Worm (Caenorhabditis elegans) whole organism, L3 larva: ENCODE data around the gene C28H8.3.
A peak's percentile ranks its signal among the peaks of the same experiment; 100 is the strongest.

ENCODE experiments used
- R02D3.7 ChIP-seq: fragments of 150-350 bp; optimal IDR thresholded peaks from 2 replicates; lab custom pipeline; 2014; ENCODE audit warnings: missing biosample characterization, missing genetic modification characterization
- aly-2 ChIP-seq: fragments of 150-350 bp; optimal IDR thresholded peaks from 2 replicates; lab custom pipeline; 2014; ENCODE audit warnings: missing biosample characterization, missing genetic modification characterization
- ama-1 ChIP-seq: fragments of 150-350 bp; optimal IDR thresholded peaks from 2 replicates; lab custom pipeline; 2018
- ceh-28 ChIP-seq: fragments of 150-350 bp; optimal IDR thresholded peaks from 2 replicates; lab custom pipeline; 2014; ENCODE audit warnings: missing biosample characterization, missing genetic modification reagents, missing genetic modification characterization
- ceh-9 ChIP-seq: sonication (generic microtip); optimal IDR thresholded peaks from 2 replicates; lab custom pipeline; 2018; ENCODE audit warnings: missing biosample characterization, missing genetic modification characterization
- egl-27 ChIP-seq: sonication (generic microtip); optimal IDR thresholded peaks from 4 replicates; lab custom pipeline; 2017; ENCODE audit warnings: missing biosample characterization, missing genetic modification reagents, missing genetic modification characterization
- egl-5 ChIP-seq: fragments of 150-350 bp; optimal IDR thresholded peaks from 2 replicates; lab custom pipeline; 2017; ENCODE audit warnings: missing biosample characterization, missing genetic modification reagents, missing genetic modification characterization, inconsistent platforms
- elt-1 ChIP-seq: fragments of 150-350 bp; optimal IDR thresholded peaks from 2 replicates; lab custom pipeline; 2014; ENCODE audit warnings: missing biosample characterization, missing genetic modification characterization
- elt-2 ChIP-seq: sonication (generic microtip); optimal IDR thresholded peaks from 2 replicates; lab custom pipeline; 2016; ENCODE audit warnings: missing genetic modification reagents, mild to moderate bottlenecking, missing genetic modification characterization, missing compliant biosample characterization
- elt-3 ChIP-seq, 3 experiments: fragments of 150-350 bp in 1 of 3; sonication (generic microtip) in 2 of 3; optimal IDR thresholded peaks; 2 replicates in 2 of 3; 4 replicates in 1 of 3; lab custom pipeline; 2014 to 2017; ENCODE audit warnings: missing biosample characterization in 3 of 3, missing genetic modification characterization in 3 of 3
- eor-1 ChIP-seq, 2 experiments: fragments of 150-350 bp; optimal IDR thresholded peaks; 2 replicates each; lab custom pipeline; 2014 to 2018; ENCODE audit warnings: missing biosample characterization in 2 of 2, missing genetic modification characterization in 2 of 2
- fkh-10 ChIP-seq: sonication (generic microtip); optimal IDR thresholded peaks from 2 replicates; lab custom pipeline; 2017; ENCODE audit warnings: missing biosample characterization, missing genetic modification reagents, missing genetic modification characterization
- fkh-2 ChIP-seq: fragments of 150-350 bp; optimal IDR thresholded peaks from 2 replicates; lab custom pipeline; 2014; ENCODE audit warnings: missing biosample characterization, missing genetic modification reagents, missing genetic modification characterization
- fos-1 ChIP-seq: fragments of 150-350 bp; optimal IDR thresholded peaks from 2 replicates; lab custom pipeline; 2014; ENCODE audit warnings: missing biosample characterization, missing genetic modification characterization
- hmg-11 ChIP-seq: sonication (generic microtip); optimal IDR thresholded peaks from 2 replicates; lab custom pipeline; 2016; ENCODE audit warnings: missing genetic modification characterization, missing compliant biosample characterization
- jun-1 ChIP-seq: fragments of 150-350 bp; optimal IDR thresholded peaks from 2 replicates; lab custom pipeline; 2014; ENCODE audit warnings: missing biosample characterization, missing genetic modification reagents, missing genetic modification characterization
- lsy-12 ChIP-seq: sonication (generic microtip); optimal IDR thresholded peaks from 2 replicates; lab custom pipeline; 2016; ENCODE audit warnings: mild to moderate bottlenecking, missing genetic modification characterization, missing compliant biosample characterization
- mml-1 ChIP-seq: fragments of 150-350 bp; sonication (generic microtip); optimal IDR thresholded peaks from 3 replicates; lab custom pipeline; 2014; ENCODE audit warnings: missing biosample characterization, missing genetic modification characterization
- nfya-1 ChIP-seq: sonication (generic microtip); optimal IDR thresholded peaks from 2 replicates; lab custom pipeline; 2017; ENCODE audit warnings: missing genetic modification characterization, mild to moderate bottlenecking, missing compliant biosample characterization, antibody characterized with exemption, moderate library complexity; ENCODE audit not compliant: insufficient read depth
- nhr-11 ChIP-seq: fragments of 150-350 bp; optimal IDR thresholded peaks from 2 replicates; lab custom pipeline; 2014; ENCODE audit warnings: missing biosample characterization, missing genetic modification characterization
- nhr-23 ChIP-seq: fragments of 150-350 bp; optimal IDR thresholded peaks from 2 replicates; lab custom pipeline; 2014; ENCODE audit warnings: missing biosample characterization, missing genetic modification reagents, missing genetic modification characterization
- nhr-237 ChIP-seq: fragments of 150-350 bp; optimal IDR thresholded peaks from 2 replicates; lab custom pipeline; 2014; ENCODE audit warnings: missing biosample characterization, missing genetic modification characterization
- nhr-25 ChIP-seq: sonication (generic microtip); optimal IDR thresholded peaks from 2 replicates; lab custom pipeline; 2017; ENCODE audit warnings: missing biosample characterization, missing genetic modification characterization
- nhr-28 ChIP-seq: fragments of 150-350 bp; optimal IDR thresholded peaks from 2 replicates; lab custom pipeline; 2014; ENCODE audit warnings: missing biosample characterization, missing genetic modification characterization
- nhr-43 ChIP-seq: sonication (generic microtip); optimal IDR thresholded peaks from 2 replicates; lab custom pipeline; 2016; ENCODE audit warnings: mild to moderate bottlenecking, missing genetic modification characterization, missing compliant biosample characterization; ENCODE audit not compliant: poor library complexity, severe bottlenecking
- nhr-67 ChIP-seq: fragments of 150-350 bp; optimal IDR thresholded peaks from 2 replicates; lab custom pipeline; 2014; ENCODE audit warnings: missing biosample characterization, missing genetic modification characterization
- nhr-76 ChIP-seq: fragments of 150-350 bp; sonication (generic microtip); optimal IDR thresholded peaks from 5 replicates; lab custom pipeline; 2014; ENCODE audit warnings: missing biosample characterization, missing genetic modification characterization
- nhr-77 ChIP-seq: fragments of 150-350 bp; optimal IDR thresholded peaks from 2 replicates; lab custom pipeline; 2014; ENCODE audit warnings: missing biosample characterization, missing genetic modification characterization
- pqm-1 ChIP-seq: fragments of 150-350 bp; optimal IDR thresholded peaks from 2 replicates; lab custom pipeline; 2017; ENCODE audit warnings: missing biosample characterization, missing genetic modification characterization, inconsistent platforms
- skn-1 ChIP-seq: fragments of 150-350 bp; optimal IDR thresholded peaks from 2 replicates; lab custom pipeline; 2014; ENCODE audit warnings: missing biosample characterization, missing genetic modification characterization
- tbx-2 ChIP-seq: sonication (generic microtip); optimal IDR thresholded peaks from 2 replicates; lab custom pipeline; 2016; ENCODE audit warnings: mild to moderate bottlenecking, missing genetic modification characterization, missing compliant biosample characterization
- unc-39 ChIP-seq: sonication (generic microtip); optimal IDR thresholded peaks from 4 replicates; lab custom pipeline; 2017; ENCODE audit warnings: missing biosample characterization, missing genetic modification characterization
- unc-62 ChIP-seq: fragments of 150-350 bp; sonication (generic microtip); optimal IDR thresholded peaks from 4 replicates; lab custom pipeline; 2014; ENCODE audit warnings: missing biosample characterization, missing genetic modification reagents, missing genetic modification characterization
- ztf-11 ChIP-seq: fragments of 150-350 bp; optimal IDR thresholded peaks from 2 replicates; lab custom pipeline; 2014; ENCODE audit warnings: missing biosample characterization, missing genetic modification characterization
- ztf-4 ChIP-seq: fragments of 150-350 bp; optimal IDR thresholded peaks from 2 replicates; lab custom pipeline; 2014; ENCODE audit warnings: missing biosample characterization, missing genetic modification characterization

Gene C28H8.3

DNA sequence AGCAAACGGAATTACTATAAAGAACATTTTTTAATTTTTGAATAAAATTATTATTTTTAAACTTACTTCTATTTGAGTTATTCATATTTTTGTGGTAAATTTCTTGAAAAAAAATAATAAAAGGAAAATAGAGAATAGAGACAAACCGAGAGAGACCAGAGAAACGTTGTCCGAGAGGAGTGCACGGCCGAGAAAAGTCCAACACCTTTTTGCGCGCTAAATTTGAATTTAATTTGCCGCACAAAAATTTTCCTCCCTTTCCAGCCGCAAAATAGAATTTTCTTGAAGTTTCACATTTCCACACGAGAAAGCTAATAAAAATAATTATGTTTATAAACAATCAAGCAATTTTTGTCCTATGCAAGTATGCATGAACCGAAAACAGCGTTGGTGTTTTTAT lies 36.7 kb upstream of the C28H8.3 start, which contains the start of the genes F01F1.11 and F01F1.3 (continued):
- TF ChIP-seq nhr-25 (tag; lab: Kevin White, UChicago) (peak; percentile 62), ztf-11 (tag; lab: Kevin White, UChicago) (no peak), tbx-2 (tag; lab: Kevin White, UChicago) (no peak), fkh-2 (tag; lab: Kevin White, UChicago) (no peak), nhr-77 (tag; lab: Kevin White, UChicago) (no peak), nhr-67 (no peak), eor-1 (tag; optimal IDR thresholded peaks at IDR 0.05; lab: Kevin White, UChicago) (no peak), nfya-1 (tag; lab: Kevin White, UChicago) (peak; percentile 80), hmg-11 (tag; lab: Kevin White, UChicago) (peak; percentile 3), nhr-11 (no peak), R02D3.7 (peak; percentile 67), skn-1 (tag; lab: Kevin White, UChicago) (no peak)

DNA sequence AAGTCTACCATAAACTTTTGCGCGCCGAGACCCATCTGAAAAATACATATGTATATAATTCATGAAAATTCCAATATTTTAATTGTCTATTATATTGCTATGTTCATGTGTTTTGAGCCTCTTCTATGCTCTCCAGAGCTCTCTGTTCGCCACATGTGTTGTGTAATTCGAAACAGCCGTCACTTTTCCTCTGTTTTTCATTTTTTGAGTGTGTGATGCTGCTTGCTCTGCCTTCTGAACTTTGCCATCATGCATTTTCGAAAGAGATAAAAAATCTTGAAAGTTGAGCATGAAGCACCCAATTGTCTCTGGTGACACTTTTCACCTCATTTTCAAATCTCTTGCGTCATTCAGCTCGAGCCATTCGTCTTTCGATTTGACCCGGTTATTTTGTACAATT lies 36.2 kb upstream of the C28H8.3 start:
- no peak for TF ChIP-seq nhr-76 (tag; lab: Kevin White, UChicago)
- no peak for TF ChIP-seq ceh-28 (tag; lab: Kevin White, UChicago)
- peak; percentile 49 for TF ChIP-seq egl-5 (tag; lab: Kevin White, UChicago)

DNA sequence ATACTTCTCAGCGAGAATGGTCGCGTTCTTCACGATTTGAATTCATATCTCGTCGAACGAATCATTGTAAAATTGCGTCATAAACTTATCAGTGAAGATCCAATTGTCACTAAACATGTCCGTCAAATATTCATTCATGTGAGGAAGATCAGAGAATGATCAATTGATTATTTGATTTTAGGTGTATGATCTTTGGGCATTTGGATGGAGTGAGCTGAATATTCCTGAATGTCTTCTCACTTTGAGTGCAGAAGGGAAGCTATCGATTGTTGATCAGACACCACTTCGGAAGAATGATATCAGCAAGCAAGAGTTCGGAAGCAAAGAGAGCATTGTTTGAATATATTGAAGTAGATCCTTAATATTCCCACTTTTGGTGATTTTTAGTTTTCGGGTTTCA lies 34.2 kb upstream of the C28H8.3 start:
- no peak for TF ChIP-seq eor-1 (tag; optimal IDR thresholded peaks at IDR 0.05; lab: Kevin White, UChicago)
- peak; percentile 41 for TF ChIP-seq elt-2 (tag; lab: Kevin White, UChicago)
- TF ChIP-seq elt-1, result no peak
- peak; percentile 8 for TF ChIP-seq pqm-1 (tag; lab: Kevin White, UChicago)
- no peak for TF ChIP-seq nhr-237
- TF ChIP-seq ztf-4 (tag; lab: Kevin White, UChicago), result peak; percentile 14
- peak; percentile 48 for TF ChIP-seq jun-1 (tag; lab: Kevin White, UChicago)
- peak; percentile 78 for TF ChIP-seq nhr-23 (tag; lab: Kevin White, UChicago)
- peak; percentile 5 for TF ChIP-seq fos-1 (tag; lab: Kevin White, UChicago)
- peak; percentile 5 for TF ChIP-seq nhr-76 (tag; lab: Kevin White, UChicago)
- peak; percentile 17 to 83 (median 76) for TF ChIP-seq elt-3 (tag; optimal IDR thresholded peaks at IDR 0.05; lab: Kevin White, UChicago)
- no peak for TF ChIP-seq skn-1 (tag; lab: Kevin White, UChicago)
- no peak for TF ChIP-seq aly-2 (tag; lab: Kevin White, UChicago)
- TF ChIP-seq ama-1, result peak; percentile 96
- TF ChIP-seq lsy-12 (tag; lab: Kevin White, UChicago), result peak; percentile 38
- TF ChIP-seq nhr-25 (tag; lab: Kevin White, UChicago), result peak; percentile 64
- peak; percentile 92 for TF ChIP-seq nhr-43 (tag; lab: Kevin White, UChicago)
- peak; percentile 66 for TF ChIP-seq unc-62 (GFP tag; lab: Kevin White, UChicago)
- no peak for TF ChIP-seq mml-1 (tag; lab: Kevin White, UChicago)

DNA sequence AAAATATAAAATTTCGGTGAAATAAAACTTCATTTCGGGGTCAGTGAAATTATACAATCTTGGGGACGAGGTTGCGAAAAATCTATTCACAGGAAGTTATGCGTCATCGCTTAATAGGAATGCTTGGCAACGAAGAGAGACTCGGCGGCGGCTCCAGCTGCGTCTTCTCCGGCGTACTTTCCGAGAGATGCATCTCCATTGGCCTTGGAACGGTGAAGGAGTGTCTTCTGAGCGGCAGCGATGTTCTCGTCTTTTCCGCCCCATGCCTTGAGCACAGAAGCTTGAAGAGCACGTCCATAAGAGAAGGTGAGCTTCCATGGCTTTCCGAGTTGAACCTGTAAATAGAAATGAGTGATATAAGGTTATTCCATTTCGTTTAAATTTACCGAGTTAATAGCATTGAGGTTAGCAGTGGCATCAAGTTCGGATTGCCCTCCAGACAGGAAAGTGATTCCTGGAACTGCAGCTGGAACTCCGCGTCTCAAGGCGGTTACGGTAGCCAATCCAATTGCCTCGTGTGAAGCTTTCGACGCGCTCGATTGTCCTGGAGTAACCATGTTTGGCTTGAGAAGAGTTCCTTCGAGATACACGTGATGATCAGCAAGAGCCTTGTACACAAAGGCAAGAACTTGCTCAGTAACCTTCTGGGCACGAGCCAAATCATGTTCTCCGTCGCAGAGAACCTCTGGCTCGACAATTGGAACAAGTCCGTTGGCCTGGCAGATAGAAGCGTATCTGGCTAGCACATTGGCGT lies 33.7 kb upstream of the C28H8.3 start:
- TF ChIP-seq ztf-4 (tag; lab: Kevin White, UChicago) (no peak), nhr-43 (tag; lab: Kevin White, UChicago) (peak; percentile 52), ama-1 (peak; percentile 48), lsy-12 (tag; lab: Kevin White, UChicago) (no peak), elt-2 (tag; lab: Kevin White, UChicago) (no peak)

DNA sequence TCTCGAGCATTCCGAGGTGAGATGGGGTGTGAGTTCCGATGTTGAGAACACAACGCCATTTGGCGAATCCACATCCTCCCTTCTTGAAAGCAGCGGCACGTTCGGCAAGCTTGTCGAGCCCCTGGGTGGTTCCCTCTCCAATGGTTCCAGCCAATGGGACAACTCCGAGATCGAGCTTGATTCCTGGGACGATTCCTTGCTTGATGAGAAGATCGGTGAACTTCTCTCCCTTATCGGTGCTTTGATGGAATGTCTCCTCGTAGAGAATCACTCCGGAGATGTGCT lies 33.1 kb upstream of the C28H8.3 start:
- TF ChIP-seq ceh-9 (tag; lab: Kevin White, UChicago) (no peak), skn-1 (tag; lab: Kevin White, UChicago) (no peak), unc-39 (no peak), egl-27 (tag; lab: Kevin White, UChicago) (no peak), fkh-10 (no peak), nhr-28 (no peak), eor-1 (tag; optimal IDR thresholded peaks at IDR 0.05; lab: Kevin White, UChicago) (no peak), nhr-237 (no peak), egl-5 (tag; lab: Kevin White, UChicago) (no peak), elt-3 (tag; optimal IDR thresholded peaks at IDR 0.05; lab: Kevin White, UChicago) (no peak)
